Worm (Caenorhabditis elegans) whole organism, midembryonic: Measurements from ENCODE around the gene sre-49.
"Not testable (repeated sequence)": the region's sequence is repeated elsewhere in the genome, so short reads cannot be mapped to it uniquely, and the experiment has no call there.

Source experiments
- T22C8.4 ChIP-seq: fragments of 200-800 bp; sonication (Bioruptor generic); IDR thresholded peaks from 2 replicates; pipeline ENCODE4 v1.3.6; 2022; ENCODE audit warnings: missing genetic modification characterization, missing compliant biosample characterization
- cog-1 ChIP-seq: sonication (generic microtip); optimal IDR thresholded peaks from 2 replicates; lab custom pipeline; 2016; ENCODE audit warnings: missing genetic modification characterization, missing compliant biosample characterization
- flt-1 ChIP-seq: fragments of 200-800 bp; sonication (Bioruptor generic); IDR thresholded peaks from 2 replicates; pipeline ENCODE4 v1.3.6; 2022; ENCODE audit warnings: missing genetic modification characterization, missing compliant biosample characterization
- klf-2 ChIP-seq: fragments of 200-800 bp; sonication (Bioruptor generic); conservative IDR thresholded peaks from 2 replicates; pipeline ENCODE4 v1.3.6; 2022; ENCODE audit warnings: missing genetic modification reagents, missing genetic modification characterization, missing compliant biosample characterization
- med-1 ChIP-seq: sonication (generic microtip); optimal IDR thresholded peaks from 2 replicates; lab custom pipeline; 2017; ENCODE audit warnings: missing genetic modification characterization, mild to moderate bottlenecking, missing compliant biosample characterization, antibody characterized with exemption, missing genetic modification reagents; ENCODE audit not compliant: insufficient read depth
- ref-1 ChIP-seq: fragments of 200-800 bp; sonication (Bioruptor generic); conservative IDR thresholded peaks from 2 replicates; pipeline ENCODE4 v1.3.6; 2022; ENCODE audit warnings: missing genetic modification reagents, missing genetic modification characterization, missing compliant biosample characterization
- tab-1 ChIP-seq: fragments of 200-800 bp; sonication (Bioruptor generic); IDR thresholded peaks from 2 replicates; pipeline ENCODE4 v1.3.6; 2022; ENCODE audit warnings: missing genetic modification characterization, missing compliant biosample characterization
- ztf-23 ChIP-seq: fragments of 200-800 bp; sonication (Bioruptor generic); IDR thresholded peaks from 2 replicates; pipeline ENCODE4 v1.3.6; 2022; ENCODE audit warnings: missing genetic modification reagents, missing genetic modification characterization, missing compliant biosample characterization
- ztf-29 ChIP-seq: fragments of 200-800 bp; sonication (Bioruptor generic); IDR thresholded peaks from 2 replicates; pipeline ENCODE4 v1.3.6; 2022; ENCODE audit warnings: missing genetic modification reagents, missing genetic modification characterization, missing compliant biosample characterization

sre-49 gene

ce11 chrII:12318541-12318940, at the start of gene sre-49:
TSS of gene sre-49 (plus strand) at chrII:12318841.
- not testable (repeated sequence) for TF ChIP-seq flt-1 (GFP tag; lab: Robert Waterston, UW); klf-2 (GFP tag; lab: Robert Waterston, UW); cog-1 (tag; lab: Kevin White, UChicago)

ce11 chrII:12268857-12269256, 49.8 kb upstream of the sre-49 start:
- TF ChIP-seq ztf-29 (GFP tag; lab: Robert Waterston, UW): no peak
- no peak for TF ChIP-seq klf-2 (GFP tag; lab: Robert Waterston, UW)
- no peak for TF ChIP-seq ztf-23 (GFP tag; lab: Robert Waterston, UW)
- TF ChIP-seq flt-1 (GFP tag; lab: Robert Waterston, UW): no peak
- no peak for TF ChIP-seq ref-1 (GFP tag; lab: Robert Waterston, UW)
- TF ChIP-seq tab-1 (GFP tag; lab: Robert Waterston, UW): no peak
- no peak for TF ChIP-seq T22C8.4 (GFP tag; lab: Robert Waterston, UW)
- no peak for TF ChIP-seq med-1 (GFP tag; lab: Kevin White, UChicago)
- TF ChIP-seq cog-1 (tag; lab: Kevin White, UChicago): no peak

- no peak for TF ChIP-seq med-1 (GFP tag; lab: Kevin White, UChicago)
Measured at ce11 chrII:12274944-12275343, 43.7 kb upstream of the sre-49 start, which contains the start of gene Y57A10A.27. TSS of gene Y57A10A.27 (minus strand) at chrII:12275044.

ce11 chrII:12278602-12279001, 40.0 kb upstream of the sre-49 start:
- TF ChIP-seq ztf-29 (GFP tag; lab: Robert Waterston, UW): no peak
- no peak for TF ChIP-seq klf-2 (GFP tag; lab: Robert Waterston, UW)
- no peak for TF ChIP-seq tab-1 (GFP tag; lab: Robert Waterston, UW)
- no peak for TF ChIP-seq flt-1 (GFP tag; lab: Robert Waterston, UW)
- TF ChIP-seq ztf-23 (GFP tag; lab: Robert Waterston, UW): no peak
- TF ChIP-seq T22C8.4 (GFP tag; lab: Robert Waterston, UW): no peak
- TF ChIP-seq cog-1 (tag; lab: Kevin White, UChicago): no peak
- TF ChIP-seq ref-1 (GFP tag; lab: Robert Waterston, UW): no peak
- no peak for TF ChIP-seq med-1 (GFP tag; lab: Kevin White, UChicago)

ce11 chrII:12279259-12279658, 39.4 kb upstream of the sre-49 start, which contains the start of the genes tric-1B.2 and Y57A10A.29:
TSS of gene tric-1B.2 (minus strand) at chrII:12279387.
TSS of gene Y57A10A.29 (plus strand) at chrII:12279561.
- TF ChIP-seq tab-1 (GFP tag; lab: Robert Waterston, UW): no peak
- TF ChIP-seq flt-1 (GFP tag; lab: Robert Waterston, UW): no peak
- no peak for TF ChIP-seq med-1 (GFP tag; lab: Kevin White, UChicago)
- no peak for TF ChIP-seq klf-2 (GFP tag; lab: Robert Waterston, UW)
- TF ChIP-seq cog-1 (tag; lab: Kevin White, UChicago): no peak
- TF ChIP-seq ztf-23 (GFP tag; lab: Robert Waterston, UW): no peak
- TF ChIP-seq ref-1 (GFP tag; lab: Robert Waterston, UW): no peak
- TF ChIP-seq T22C8.4 (GFP tag; lab: Robert Waterston, UW): no peak
- TF ChIP-seq ztf-29 (GFP tag; lab: Robert Waterston, UW): no peak

- TF ChIP-seq ztf-23 (GFP tag; lab: Robert Waterston, UW) (no peak), flt-1 (GFP tag; lab: Robert Waterston, UW) (no peak), tab-1 (GFP tag; lab: Robert Waterston, UW) (no peak), med-1 (GFP tag; lab: Kevin White, UChicago) (no peak), ztf-29 (GFP tag; lab: Robert Waterston, UW) (no peak), ref-1 (GFP tag; lab: Robert Waterston, UW) (no peak), klf-2 (GFP tag; lab: Robert Waterston, UW) (no peak)
Measured at ce11 chrII:12280360-12280759, 38.3 kb upstream of the sre-49 start, which contains the start of gene ife-5. TSS of gene ife-5 (plus strand) at chrII:12280660.

- TF ChIP-seq tab-1 (GFP tag; lab: Robert Waterston, UW): no peak
- no peak for TF ChIP-seq med-1 (GFP tag; lab: Kevin White, UChicago)
- no peak for TF ChIP-seq T22C8.4 (GFP tag; lab: Robert Waterston, UW)
- TF ChIP-seq ztf-23 (GFP tag; lab: Robert Waterston, UW): no peak
- no peak for TF ChIP-seq flt-1 (GFP tag; lab: Robert Waterston, UW)
- no peak for TF ChIP-seq ztf-29 (GFP tag; lab: Robert Waterston, UW)
- no peak for TF ChIP-seq cog-1 (tag; lab: Kevin White, UChicago)
Measured at ce11 chrII:12284045-12284444, 34.6 kb upstream of the sre-49 start.

- no peak for TF ChIP-seq ztf-29 (GFP tag; lab: Robert Waterston, UW)
- TF ChIP-seq flt-1 (GFP tag; lab: Robert Waterston, UW): no peak
- no peak for TF ChIP-seq cog-1 (tag; lab: Kevin White, UChicago)
- no peak for TF ChIP-seq tab-1 (GFP tag; lab: Robert Waterston, UW)
- no peak for TF ChIP-seq T22C8.4 (GFP tag; lab: Robert Waterston, UW)
- no peak for TF ChIP-seq ztf-23 (GFP tag; lab: Robert Waterston, UW)
Measured at ce11 chrII:12289085-12289484, 29.6 kb upstream of the sre-49 start, which contains the start of gene Y57A10A.31. TSS of gene Y57A10A.31 (plus strand) at chrII:12289385.

- TF ChIP-seq cog-1 (tag; lab: Kevin White, UChicago): no peak
- no peak for TF ChIP-seq tab-1 (GFP tag; lab: Robert Waterston, UW)
- TF ChIP-seq T22C8.4 (GFP tag; lab: Robert Waterston, UW): no peak
Measured at ce11 chrII:12296591-12296990, 22.1 kb upstream of the sre-49 start.

- TF ChIP-seq ztf-23 (GFP tag; lab: Robert Waterston, UW) (no peak), T22C8.4 (GFP tag; lab: Robert Waterston, UW) (peak; percentile 84)
Measured at ce11 chrII:12300680-12301079, 18.0 kb upstream of the sre-49 start.
